Fruit fly (Drosophila melanogaster): Measurements from ENCODE around the gene Pi4KIIIalpha.

Pi4KIIIalpha gene

DNA sequence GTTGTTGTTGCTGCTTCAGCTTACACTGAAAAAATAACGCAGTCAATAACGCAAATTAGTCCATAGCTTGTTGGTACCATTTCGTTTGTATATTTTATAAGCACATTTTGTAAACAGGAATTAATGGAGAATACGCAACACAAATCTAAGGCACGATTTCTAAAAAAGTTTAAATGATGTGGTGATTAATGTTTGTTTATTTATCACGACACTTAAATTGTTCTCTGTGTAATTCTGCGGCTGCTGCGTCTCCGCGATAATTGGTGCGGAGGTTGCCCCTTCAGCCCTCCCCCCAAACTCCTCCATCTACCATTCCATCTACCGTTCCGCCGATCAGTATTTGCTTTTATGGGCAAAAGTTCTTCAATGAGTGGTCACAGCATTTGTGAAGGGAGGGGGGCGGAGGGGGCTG, 22.9 kb downstream of the Pi4KIIIalpha start (continued):
- peak; percentile 57 for TF ChIP-seq Atf-2 (GFP tag; optimal IDR thresholded peaks at IDR 0.05)
- no peak for TF ChIP-seq NFAT (GFP tag; IDR thresholded peaks at IDR 0.05)
- TF ChIP-seq sna (GFP tag; IDR thresholded peaks at IDR 0.05; ENCODE audit: partially characterized antibody): no peak
- no peak for TF ChIP-seq bigmax (GFP tag; optimal IDR thresholded peaks at IDR 0.05)
- no peak for TF ChIP-seq ro (GFP tag; IDR thresholded peaks at IDR 0.05)
- TF ChIP-seq ttk (GFP tag; IDR thresholded peaks at IDR 0.05): no peak
- no peak for TF ChIP-seq Atf3 (GFP tag; optimal IDR thresholded peaks at IDR 0.05)
- TF ChIP-seq Ets65A (GFP tag): peak; percentile 92
- TF ChIP-seq fru (optimal IDR thresholded peaks at IDR 0.05): no peak
- no peak for TF ChIP-seq exex (tag; optimal IDR thresholded peaks at IDR 0.05)
- TF ChIP-seq sens (GFP tag): peak; percentile 94
- TF ChIP-seq lola (GFP tag; optimal IDR thresholded peaks at IDR 0.05): peak in 1 of 3 experiments; percentile 26
- TF ChIP-seq CG9437 (GFP tag; optimal IDR thresholded peaks at IDR 0.05): no peak
- TF ChIP-seq Nf-YB (GFP tag; optimal IDR thresholded peaks at IDR 0.05): peak; percentile 22
- no peak for TF ChIP-seq CG4854 (GFP tag; optimal IDR thresholded peaks at IDR 0.05)
- TF ChIP-seq fd3F (GFP tag; optimal IDR thresholded peaks at IDR 0.05): peak; percentile 36
- TF ChIP-seq Ravus (GFP tag; IDR thresholded peaks at IDR 0.05): no peak
- TF ChIP-seq CG1602 (GFP tag; optimal IDR thresholded peaks at IDR 0.05): peak; percentile 43
- TF ChIP-seq CG18262 (tag; optimal IDR thresholded peaks at IDR 0.05): peak; percentile 59
- TF ChIP-seq sug (tag; optimal IDR thresholded peaks at IDR 0.05): peak; percentile 37
- TF ChIP-seq Fer3 (tag; optimal IDR thresholded peaks at IDR 0.05): peak; percentile 65
- no peak for TF ChIP-seq mld (GFP tag; IDR thresholded peaks at IDR 0.05; ENCODE audit: partially characterized antibody)
- no peak for TF ChIP-seq cato (GFP tag; optimal IDR thresholded peaks at IDR 0.05; ENCODE audit: borderline replicate concordance)
- peak; percentile 58 for TF ChIP-seq ase (GFP tag; IDR thresholded peaks at IDR 0.05)
- TF ChIP-seq schlank (tag; optimal IDR thresholded peaks at IDR 0.05): peak; percentile 27
- no peak for TF ChIP-seq CG6854 (GFP tag; optimal IDR thresholded peaks at IDR 0.05)
- TF ChIP-seq CG7745 (tag; optimal IDR thresholded peaks at IDR 0.05): no peak
- TF ChIP-seq her (GFP tag; optimal IDR thresholded peaks at IDR 0.05): peak; percentile 42
- TF ChIP-seq CG13123 (GFP tag; optimal IDR thresholded peaks at IDR 0.05): no peak
- peak; percentile 36 for TF ChIP-seq kay (GFP tag; optimal IDR thresholded peaks at IDR 0.05)
- peak; percentile 64 for TF ChIP-seq Xrp1 (GFP tag; IDR thresholded peaks at IDR 0.05)
- TF ChIP-seq CG6791 (GFP tag; IDR thresholded peaks at IDR 0.05; ENCODE audit: partially characterized antibody): no peak
- peak; percentile 61 for TF ChIP-seq CG4328 (GFP tag; optimal IDR thresholded peaks at IDR 0.05)
- TF ChIP-seq MESR4 (GFP tag; optimal IDR thresholded peaks at IDR 0.05): no peak
- no peak for TF ChIP-seq CG11560 (tag; IDR thresholded peaks at IDR 0.05)
- TF ChIP-seq CG4424 (GFP tag; optimal IDR thresholded peaks at IDR 0.05): peak; percentile 62
- TF ChIP-seq unc-4 (GFP tag; IDR thresholded peaks at IDR 0.05; ENCODE audit: partially characterized antibody): no peak
- no peak for TF ChIP-seq dm (GFP tag; optimal IDR thresholded peaks at IDR 0.05)
- no peak for TF ChIP-seq Max (GFP tag; optimal IDR thresholded peaks at IDR 0.05)
- peak; percentile 37 for TF ChIP-seq B-H2 (GFP tag; optimal IDR thresholded peaks at IDR 0.05)
- TF ChIP-seq CG12299 (tag; optimal IDR thresholded peaks at IDR 0.05): peak; percentile 37
- peak; percentile 50; the same call in 1 of the 2 replicates for TF ChIP-seq CG14014 (GFP tag; IDR thresholded peaks at IDR 0.05)
- TF ChIP-seq CG10543 (GFP tag; optimal IDR thresholded peaks at IDR 0.05): peak; percentile 61
- 0 out of 2 replicates have a peak, but pooled peaks have one; percentile 17 for TF ChIP-seq dimm (GFP tag; IDR thresholded peaks at IDR 0.05)
- TF ChIP-seq Bteb2 (GFP tag; optimal IDR thresholded peaks at IDR 0.05): peak; percentile 45
- peak; percentile 35 for TF ChIP-seq CHES-1-like (GFP tag; optimal IDR thresholded peaks at IDR 0.05)
- no peak for TF ChIP-seq TFAM (GFP tag; optimal IDR thresholded peaks at IDR 0.05)
- no peak for TF ChIP-seq CG11696 (GFP tag; IDR thresholded peaks at IDR 0.05)
- TF ChIP-seq crc (GFP tag; optimal IDR thresholded peaks at IDR 0.05): peak; percentile 16
- peak; percentile 37 for TF ChIP-seq CG18764 (GFP tag; optimal IDR thresholded peaks at IDR 0.05)
- no peak for TF ChIP-seq CG17802 (tag; optimal IDR thresholded peaks at IDR 0.05)
- no peak for TF ChIP-seq knrl (GFP tag; IDR thresholded peaks at IDR 0.05; ENCODE audit: partially characterized antibody)
